Worm (Caenorhabditis elegans): ENCODE results near the gene K07C5.9.

- no peak for TF ChIP-seq med-1 (GFP tag; optimal IDR thresholded peaks at IDR 0.05; ENCODE audit: insufficient read depth)
- no peak for TF ChIP-seq cog-1 (tag; optimal IDR thresholded peaks at IDR 0.05)
- no peak for TF ChIP-seq klf-2 (GFP tag; conservative IDR thresholded peaks at IDR 0.05)
These were observed 7.6 kb upstream of the K07C5.9 start, which contains the start of gene ceeh-2 for ce11 chrV:10357467-10357953.
